Fruit fly (Drosophila melanogaster) whole organism, adult: ENCODE data around the gene sgll.

Experiments used
- CG14711 ChIP-seq: fragments of 200-800 bp; sonication (Bioruptor generic); optimal IDR thresholded peaks from 2 replicates; lab custom pipeline; 2018; ENCODE audit warnings: missing biosample characterization, mild to moderate bottlenecking, missing genetic modification characterization, moderate library complexity
- CG5204 ChIP-seq: fragments of 200-800 bp; sonication (Bioruptor generic); optimal IDR thresholded peaks from 2 replicates; lab custom pipeline; 2016; ENCODE audit warnings: missing biosample characterization, missing genetic modification characterization
- Clk ChIP-seq: fragments of 200-800 bp; sonication (Bioruptor generic); optimal IDR thresholded peaks from 2 replicates; lab custom pipeline; 2017; ENCODE audit warnings: missing biosample characterization, missing genetic modification characterization
- cic ChIP-seq: fragments of 200-800 bp; sonication (Bioruptor generic); optimal IDR thresholded peaks from 2 replicates; lab custom pipeline; 2017; ENCODE audit warnings: missing biosample characterization, mild to moderate bottlenecking, missing genetic modification characterization, moderate library complexity

DNA sequence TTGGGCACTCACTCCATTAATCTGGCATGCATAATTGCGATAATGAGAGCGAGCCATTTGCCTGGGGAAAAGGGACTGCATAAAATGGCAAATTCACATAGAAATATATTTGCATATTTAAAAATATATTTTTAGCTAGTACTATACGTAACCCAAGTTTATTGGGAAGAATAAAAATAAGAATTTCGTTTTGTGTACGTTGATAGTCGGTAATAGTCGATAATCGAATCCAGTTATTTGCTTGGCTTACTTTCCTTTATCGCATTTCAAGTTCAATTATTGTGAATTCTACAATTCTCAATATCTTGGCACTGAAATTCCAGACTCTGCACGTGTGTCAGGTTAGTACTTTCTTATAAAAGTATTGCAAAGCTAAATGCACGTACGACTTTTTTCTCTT lies 7.6 kb upstream of the sgll start, which contains the start of gene CG3014:
- no peak for TF ChIP-seq cic (GFP tag; lab: Kevin White, UChicago)
- TF ChIP-seq Clk (GFP tag; lab: Kevin White, UChicago) = no peak
- TF ChIP-seq CG14711 = no peak
- TF ChIP-seq CG5204 (GFP tag; lab: Kevin White, UChicago) = no peak
